Fruit fly (Drosophila melanogaster) whole organism, embryonic: ENCODE measurements around the gene Hecw.

Source experiments
- Abd-B ChIP-seq: fragments of 200-800 bp; sonication (Bioruptor generic); optimal IDR thresholded peaks from 2 replicates; lab custom pipeline; 2018; ENCODE audit warnings: missing biosample characterization, mild to moderate bottlenecking, missing genetic modification characterization, moderate library complexity
- CG10147 ChIP-seq: fragments of 200-800 bp; sonication (Bioruptor generic); optimal IDR thresholded peaks from 2 replicates; lab custom pipeline; 2019; ENCODE audit warnings: missing biosample characterization, mild to moderate bottlenecking, missing genetic modification characterization, moderate library complexity
- CG11085 ChIP-seq: fragments of 200-800 bp; sonication (Bioruptor generic); IDR thresholded peaks from 2 replicates; pipeline ENCODE4 v1.3.6; 2022; ENCODE audit warnings: missing biosample characterization, missing genetic modification characterization
- CG1233 ChIP-seq: fragments of 200-800 bp; sonication (Bioruptor generic); optimal IDR thresholded peaks from 4 replicates; lab custom pipeline; 2018; ENCODE audit warnings: missing biosample characterization, mild to moderate bottlenecking, missing genetic modification characterization
- CG12769 ChIP-seq: fragments of 200-800 bp; sonication (Bioruptor generic); optimal IDR thresholded peaks from 2 replicates; lab custom pipeline; 2019; ENCODE audit warnings: missing biosample characterization, mild to moderate bottlenecking, missing genetic modification characterization, moderate library complexity
- CG13287 ChIP-seq: fragments of 200-800 bp; sonication (Bioruptor generic); IDR thresholded peaks from 2 replicates; pipeline ENCODE4 v1.3.6; 2022; ENCODE audit warnings: missing biosample characterization, missing genetic modification characterization; ENCODE audit not compliant: partially characterized antibody
- CG15696 ChIP-seq: fragments of 200-800 bp; sonication (Bioruptor generic); optimal IDR thresholded peaks from 2 replicates; lab custom pipeline; 2019; ENCODE audit warnings: missing biosample characterization, mild to moderate bottlenecking, missing genetic modification characterization, moderate library complexity
- CG16863 ChIP-seq: fragments of 200-800 bp; sonication (Bioruptor generic); optimal IDR thresholded peaks from 3 replicates; lab custom pipeline; 2016; ENCODE audit warnings: missing biosample characterization, missing genetic modification characterization
- CG17361 ChIP-seq: fragments of 200-800 bp; sonication (Bioruptor generic); IDR thresholded peaks from 3 replicates; pipeline ENCODE4 v1.3.6; 2022; ENCODE audit warnings: missing biosample characterization, missing genetic modification characterization
- CG2889 ChIP-seq: fragments of 200-800 bp; sonication (Bioruptor generic); IDR thresholded peaks from 3 replicates; pipeline ENCODE4 v1.3.6; 2022; ENCODE audit warnings: missing biosample characterization, missing genetic modification characterization
- CG30431 ChIP-seq: fragments of 200-800 bp; sonication (Bioruptor generic); optimal IDR thresholded peaks from 2 replicates; lab custom pipeline; 2017; ENCODE audit warnings: missing biosample characterization, missing genetic modification characterization
- CG32767 ChIP-seq: fragments of 200-800 bp; sonication (Bioruptor generic); IDR thresholded peaks from 2 replicates; pipeline ENCODE4 v1.3.6; 2022; ENCODE audit warnings: missing biosample characterization, missing genetic modification characterization
- CG4360 ChIP-seq: fragments of 200-800 bp; sonication (Bioruptor generic); IDR thresholded peaks from 2 replicates; pipeline ENCODE4 v1.3.6; 2022; ENCODE audit warnings: missing biosample characterization, missing genetic modification characterization
- CG4820 ChIP-seq: fragments of 200-800 bp; sonication (Bioruptor generic); optimal IDR thresholded peaks from 3 replicates; lab custom pipeline; 2016; ENCODE audit warnings: missing biosample characterization, missing genetic modification characterization
- CG6765 ChIP-seq: fragments of 200-800 bp; sonication (Bioruptor generic); optimal IDR thresholded peaks from 3 replicates; lab custom pipeline; 2017; ENCODE audit warnings: missing biosample characterization, mild to moderate bottlenecking, missing genetic modification characterization
- CG8359 ChIP-seq: fragments of 200-800 bp; sonication (Bioruptor generic); optimal IDR thresholded peaks from 2 replicates; lab custom pipeline; 2017; ENCODE audit warnings: missing biosample characterization, mild to moderate bottlenecking, missing genetic modification characterization, borderline replicate concordance
- CG8388 ChIP-seq: fragments of 200-800 bp; sonication (Bioruptor generic); optimal IDR thresholded peaks from 2 replicates; lab custom pipeline; 2019; ENCODE audit warnings: missing biosample characterization, mild to moderate bottlenecking, missing genetic modification characterization, moderate library complexity
- CG8944 ChIP-seq: fragments of 200-800 bp; sonication (Bioruptor generic); optimal IDR thresholded peaks from 3 replicates; lab custom pipeline; 2016; ENCODE audit warnings: missing biosample characterization, missing genetic modification characterization
- Camta ChIP-seq: fragments of 200-800 bp; sonication (Bioruptor generic); optimal IDR thresholded peaks from 2 replicates; lab custom pipeline; 2016; ENCODE audit warnings: missing biosample characterization, missing genetic modification characterization
- CrebB ChIP-seq: fragments of 200-800 bp; sonication (Bioruptor generic); optimal IDR thresholded peaks from 3 replicates; lab custom pipeline; 2018; ENCODE audit warnings: missing biosample characterization, mild to moderate bottlenecking, missing genetic modification characterization
- Dad ChIP-seq: fragments of 200-800 bp; sonication (Bioruptor generic); optimal IDR thresholded peaks from 3 replicates; lab custom pipeline; 2016; ENCODE audit warnings: missing biosample characterization, missing genetic modification characterization
- Dek ChIP-seq: fragments of 200-800 bp; sonication (Bioruptor generic); optimal IDR thresholded peaks from 3 replicates; lab custom pipeline; 2019; ENCODE audit warnings: missing biosample characterization, mild to moderate bottlenecking, missing genetic modification characterization, moderate library complexity
- Dip2 ChIP-seq: fragments of 200-800 bp; sonication (Bioruptor generic); IDR thresholded peaks from 2 replicates; pipeline ENCODE4 v1.3.6; 2022; ENCODE audit warnings: missing biosample characterization, missing genetic modification characterization
- HLH4C ChIP-seq: fragments of 200-800 bp; sonication (Bioruptor generic); IDR thresholded peaks from 3 replicates; pipeline ENCODE4 v1.3.6; 2022; ENCODE audit warnings: missing biosample characterization, missing genetic modification characterization; ENCODE audit not compliant: partially characterized antibody
- NfI ChIP-seq: fragments of 200-800 bp; sonication (Bioruptor generic); optimal IDR thresholded peaks from 3 replicates; lab custom pipeline; 2018; ENCODE audit warnings: missing biosample characterization, mild to moderate bottlenecking, missing genetic modification characterization, moderate library complexity
- Sry-δ ChIP-seq: fragments of 200-800 bp; sonication (Bioruptor generic); optimal IDR thresholded peaks from 2 replicates; lab custom pipeline; 2016; ENCODE audit warnings: missing biosample characterization, missing genetic modification characterization
- ab ChIP-seq: fragments of 200-800 bp; sonication (Bioruptor generic); optimal IDR thresholded peaks from 2 replicates; lab custom pipeline; 2016; ENCODE audit warnings: missing biosample characterization, missing genetic modification characterization
- ac ChIP-seq: fragments of 200-800 bp; sonication (Bioruptor generic); optimal IDR thresholded peaks from 3 replicates; lab custom pipeline; 2017; ENCODE audit warnings: missing biosample characterization, mild to moderate bottlenecking, missing genetic modification characterization
- ase ChIP-seq: fragments of 200-800 bp; sonication (Bioruptor generic); IDR thresholded peaks from 3 replicates; pipeline ENCODE4 v1.3.6; 2022; ENCODE audit warnings: missing biosample characterization, missing genetic modification characterization
- az2 ChIP-seq: fragments of 200-800 bp; sonication (Bioruptor generic); optimal IDR thresholded peaks from 3 replicates; lab custom pipeline; 2016; ENCODE audit warnings: missing biosample characterization, missing genetic modification characterization
- bbx ChIP-seq: fragments of 200-800 bp; sonication (Bioruptor generic); IDR thresholded peaks from 2 replicates; pipeline ENCODE4 v1.3.6; 2022; ENCODE audit warnings: missing biosample characterization, missing genetic modification characterization; ENCODE audit not compliant: partially characterized antibody
- ci ChIP-seq: fragments of 200-800 bp; sonication (Bioruptor generic); IDR thresholded peaks from 3 replicates; pipeline ENCODE4 v1.3.6; 2022; ENCODE audit warnings: missing biosample characterization, missing genetic modification characterization
- emc ChIP-seq: fragments of 200-800 bp; sonication (Bioruptor generic); optimal IDR thresholded peaks from 2 replicates; lab custom pipeline; 2016; ENCODE audit warnings: missing biosample characterization, missing genetic modification characterization
- ewg ChIP-seq: fragments of 200-800 bp; sonication (Bioruptor generic); optimal IDR thresholded peaks from 3 replicates; lab custom pipeline; 2017; ENCODE audit warnings: mild to moderate bottlenecking, missing biosample characterization, missing genetic modification reagents, missing genetic modification characterization
- fd102C ChIP-seq: fragments of 200-800 bp; sonication (Bioruptor generic); optimal IDR thresholded peaks from 2 replicates; lab custom pipeline; 2018; ENCODE audit warnings: missing biosample characterization, mild to moderate bottlenecking, missing genetic modification characterization, moderate library complexity
- fd3F ChIP-seq: fragments of 200-800 bp; sonication (Bioruptor generic); optimal IDR thresholded peaks from 2 replicates; lab custom pipeline; 2018; ENCODE audit warnings: missing biosample characterization, mild to moderate bottlenecking, missing genetic modification characterization, moderate library complexity
- gcm2 ChIP-seq: fragments of 200-800 bp; sonication (Bioruptor generic); optimal IDR thresholded peaks from 2 replicates; lab custom pipeline; 2016; ENCODE audit warnings: missing biosample characterization, missing genetic modification characterization
- h ChIP-seq: fragments of >200 bp; optimal IDR thresholded peaks from 2 replicates; lab custom pipeline; 2017
- kni ChIP-seq: fragments of 200-800 bp; sonication (Bioruptor generic); optimal IDR thresholded peaks from 3 replicates; lab custom pipeline; 2017; ENCODE audit warnings: mild to moderate bottlenecking, missing biosample characterization, missing genetic modification reagents, missing genetic modification characterization
- lab ChIP-seq: fragments of 200-800 bp; sonication (Bioruptor generic); optimal IDR thresholded peaks from 3 replicates; lab custom pipeline; 2017; ENCODE audit warnings: missing biosample characterization, missing genetic modification characterization, mild to moderate bottlenecking, moderate library complexity, missing genetic modification reagents
- nau ChIP-seq: fragments of 200-800 bp; sonication (Bioruptor generic); optimal IDR thresholded peaks from 3 replicates; lab custom pipeline; 2017; ENCODE audit warnings: missing biosample characterization, mild to moderate bottlenecking, missing genetic modification characterization, missing genetic modification reagents
- pnt ChIP-seq: fragments of 200-800 bp; sonication (Bioruptor generic); optimal IDR thresholded peaks from 3 replicates; lab custom pipeline; 2016; ENCODE audit warnings: missing biosample characterization, missing genetic modification characterization
- sug ChIP-seq: fragments of 200-800 bp; optimal IDR thresholded peaks from 2 replicates; lab custom pipeline; 2019; ENCODE audit warnings: missing biosample characterization, mild to moderate bottlenecking, missing genetic modification characterization, moderate library complexity
- tin ChIP-seq: fragments of 200-800 bp; sonication (Bioruptor generic); optimal IDR thresholded peaks from 3 replicates; lab custom pipeline; 2016; ENCODE audit warnings: missing biosample characterization, missing genetic modification characterization
- unc-4 ChIP-seq: fragments of 200-800 bp; sonication (Bioruptor generic); IDR thresholded peaks from 2 replicates; pipeline ENCODE4 v1.3.6; 2022; ENCODE audit warnings: missing biosample characterization, missing genetic modification characterization; ENCODE audit not compliant: partially characterized antibody
- wdn ChIP-seq: fragments of 200-800 bp; sonication (Bioruptor generic); IDR thresholded peaks from 2 replicates; pipeline ENCODE4 v1.3.6; 2022; ENCODE audit warnings: missing biosample characterization, missing genetic modification characterization
- zfh2 ChIP-seq: fragments of 200-800 bp; sonication (Bioruptor generic); optimal IDR thresholded peaks from 2 replicates; lab custom pipeline; 2016; ENCODE audit warnings: missing biosample characterization, missing genetic modification characterization

Gene Hecw

dm6 chrX:9650757-9651594 lies 42.2 kb downstream of the Hecw start (continued):
- TF ChIP-seq ab (GFP tag; lab: Kevin White, UChicago) (peak; percentile 73), CG15696 (tag; lab: Kevin White, UChicago) (peak; percentile 78), lab (GFP tag; lab: Kevin White, UChicago) (peak; percentile 93), CG8944 (GFP tag; lab: Kevin White, UChicago) (peak; percentile 94), CG1233 (GFP tag; lab: Kevin White, UChicago) (peak; percentile 83), CG13287 (0 out of 2 replicates have a peak, but pooled peaks have one; percentile 25), CG6765 (GFP tag; lab: Kevin White, UChicago) (peak; percentile 47), CG30431 (GFP tag; lab: Kevin White, UChicago) (peak; percentile 92), kni (GFP tag; lab: Kevin White, UChicago) (peak; percentile 47), Dip2 (peak; percentile 50; the same call in 1 of the 2 replicates)
- TF ChIP-seq, all 482 proteins: peak for 428

- 0 out of 3 replicates have a peak, but pooled peaks have one; percentile 32 for TF ChIP-seq CG2889 (GFP tag; lab: Robert Waterston, UW)
- TF ChIP-seq CG4360 (GFP tag; lab: Robert Waterston, UW), result peak; percentile 14; the same call in 1 of the 2 replicates
- TF ChIP-seq Dad (GFP tag; lab: Kevin White, UChicago), result no peak
- TF ChIP-seq CG32767 (GFP tag; lab: Robert Waterston, UW), result 0 out of 2 replicates have a peak, but pooled peaks have one; percentile 13
- TF ChIP-seq ewg (GFP tag; lab: Kevin White, UChicago), result peak; percentile 58
- peak; percentile 57 for TF ChIP-seq az2 (GFP tag; lab: Kevin White, UChicago)
- TF ChIP-seq emc (GFP tag; lab: Kevin White, UChicago), result no peak
- TF ChIP-seq bbx, result no peak
- TF ChIP-seq CG8359 (GFP tag; lab: Kevin White, UChicago), result peak; percentile 22
- no peak for TF ChIP-seq CG10147 (GFP tag; lab: Kevin White, UChicago)
- no peak for TF ChIP-seq CG16863
- peak; percentile 24 for TF ChIP-seq CG4820
- no peak for TF ChIP-seq gcm2
- peak; percentile 13 for TF ChIP-seq fd3F (GFP tag; lab: Kevin White, UChicago)
- TF ChIP-seq Dek, result peak; percentile 48
- TF ChIP-seq Abd-B (GFP tag; lab: Kevin White, UChicago), result peak; percentile 38
- 0 out of 2 replicates have a peak, but pooled peaks have one; percentile 5 for TF ChIP-seq wdn (GFP tag; lab: Robert Waterston, UW)
- no peak for TF ChIP-seq fd102C
- no peak for TF ChIP-seq zfh2 (GFP tag; lab: Kevin White, UChicago)
- no peak for TF ChIP-seq ac
- no peak for TF ChIP-seq pnt (GFP tag; lab: Kevin White, UChicago)
- TF ChIP-seq h (lab: Kevin White, UChicago), result no peak
- peak; percentile 40; the same call in 1 of the 3 replicates for TF ChIP-seq CG17361 (GFP tag; lab: Robert Waterston, UW)
- TF ChIP-seq CG8388 (GFP tag; lab: Kevin White, UChicago), result peak; percentile 55
- no peak for TF ChIP-seq HLH4C (GFP tag; lab: Robert Waterston, UW)
- peak; percentile 60; the same call in 2 of the 3 replicates for TF ChIP-seq ase (GFP tag; lab: Robert Waterston, UW)
- peak; percentile 37 for TF ChIP-seq nau (GFP tag; lab: Kevin White, UChicago)
- peak; percentile 61 for TF ChIP-seq CG12769 (tag; lab: Kevin White, UChicago)
- no peak for TF ChIP-seq Sry-δ (GFP tag; lab: Kevin White, UChicago)
- no peak for TF ChIP-seq unc-4 (GFP tag; lab: Robert Waterston, UW)
- peak; percentile 38 for TF ChIP-seq NfI
- TF ChIP-seq CG11085 (GFP tag; lab: Robert Waterston, UW), result no peak
- no peak for TF ChIP-seq CrebB (tag; lab: Kevin White, UChicago)
- TF ChIP-seq tin (GFP tag; lab: Kevin White, UChicago), result peak; percentile 63
- TF ChIP-seq ci (GFP tag; lab: Robert Waterston, UW), result peak; percentile 87
- TF ChIP-seq Camta, result no peak
- TF ChIP-seq sug (tag; lab: Kevin White, UChicago), result no peak
Observed at dm6 chrX:9652006-9652405, 43.3 kb downstream of the Hecw start.
